Worm (Caenorhabditis elegans) whole organism, late embryonic: ENCODE results near the gene str-111.

Source experiments
- C08G9.2 ChIP-seq: sonication (generic microtip); optimal IDR thresholded peaks from 2 replicates; lab custom pipeline; 2016; ENCODE audit warnings: mild to moderate bottlenecking, missing genetic modification characterization, moderate library complexity, missing compliant biosample characterization
- C38D4.7 ChIP-seq: fragments of 200-800 bp; sonication (Bioruptor generic); optimal IDR thresholded peaks from 2 replicates; lab custom pipeline; 2018; ENCODE audit warnings: mild to moderate bottlenecking, missing genetic modification characterization, moderate library complexity, missing compliant biosample characterization
- F13H6.1 ChIP-seq: sonication (generic microtip); optimal IDR thresholded peaks from 2 replicates; lab custom pipeline; 2016; ENCODE audit warnings: missing genetic modification characterization, missing compliant biosample characterization
- K02D7.2 ChIP-seq: sonication (generic microtip); optimal IDR thresholded peaks from 2 replicates; lab custom pipeline; 2017; ENCODE audit warnings: mild to moderate bottlenecking, missing genetic modification characterization, missing compliant biosample characterization
- T23F11.4 ChIP-seq: fragments of 200-800 bp; sonication (Bioruptor generic); optimal IDR thresholded peaks from 2 replicates; lab custom pipeline; 2018; ENCODE audit warnings: mild to moderate bottlenecking, missing genetic modification characterization, missing compliant biosample characterization
- ama-1 ChIP-seq: fragments of 150-350 bp; optimal IDR thresholded peaks from 2 replicates; lab custom pipeline; 2014
- ceh-19 ChIP-seq: fragments of 200-800 bp; sonication (Bioruptor generic); optimal IDR thresholded peaks from 2 replicates; lab custom pipeline; 2018; ENCODE audit warnings: mild to moderate bottlenecking, missing genetic modification characterization, missing compliant biosample characterization
- ceh-2 ChIP-seq: sonication (generic microtip); optimal IDR thresholded peaks from 2 replicates; lab custom pipeline; 2016; ENCODE audit warnings: missing genotype, missing genetic modification characterization, missing compliant biosample characterization
- ceh-22 ChIP-seq: sonication (generic microtip); optimal IDR thresholded peaks from 2 replicates; lab custom pipeline; 2017; ENCODE audit warnings: missing biosample characterization, missing genetic modification characterization
- ceh-30 ChIP-seq: fragments of 150-350 bp; optimal IDR thresholded peaks from 2 replicates; lab custom pipeline; 2014; ENCODE audit warnings: missing biosample characterization, missing genetic modification characterization
- ceh-31 ChIP-seq: sonication (generic microtip); optimal IDR thresholded peaks from 2 replicates; lab custom pipeline; 2016; ENCODE audit warnings: missing genetic modification characterization, missing compliant biosample characterization
- ceh-34 ChIP-seq: sonication (generic microtip); optimal IDR thresholded peaks from 2 replicates; lab custom pipeline; 2016; ENCODE audit warnings: mild to moderate bottlenecking, missing genetic modification characterization, missing compliant biosample characterization
- ceh-48 ChIP-seq: sonication (generic microtip); optimal IDR thresholded peaks from 2 replicates; lab custom pipeline; 2016; ENCODE audit warnings: missing genetic modification characterization, inconsistent platforms, missing compliant biosample characterization
- ceh-6 ChIP-seq: fragments of 200-800 bp; sonication (Bioruptor generic); optimal IDR thresholded peaks from 2 replicates; lab custom pipeline; 2018; ENCODE audit warnings: mild to moderate bottlenecking, missing genetic modification characterization, missing compliant biosample characterization
- ceh-9 ChIP-seq: sonication (generic microtip); optimal IDR thresholded peaks from 2 replicates; lab custom pipeline; 2016; ENCODE audit warnings: mild to moderate bottlenecking, missing genetic modification characterization, inconsistent platforms, missing compliant biosample characterization
- che-1 ChIP-seq: sonication (generic microtip); optimal IDR thresholded peaks from 2 replicates; lab custom pipeline; 2016; ENCODE audit warnings: mild to moderate bottlenecking, missing genetic modification characterization, missing compliant biosample characterization
- dve-1 ChIP-seq: sonication (generic microtip); optimal IDR thresholded peaks from 2 replicates; lab custom pipeline; 2017; ENCODE audit warnings: antibody characterized with exemption, mild to moderate bottlenecking, missing genetic modification characterization, missing compliant biosample characterization
- elt-4 ChIP-seq: sonication (generic microtip); optimal IDR thresholded peaks from 2 replicates; lab custom pipeline; 2016; ENCODE audit warnings: missing genetic modification characterization, missing compliant biosample characterization
- gmeb-2 ChIP-seq: sonication (generic microtip); optimal IDR thresholded peaks from 2 replicates; lab custom pipeline; 2016; ENCODE audit warnings: missing genetic modification characterization, inconsistent platforms, missing compliant biosample characterization
- hlh-13 ChIP-seq: fragments of 200-800 bp; sonication (Bioruptor generic); optimal IDR thresholded peaks from 2 replicates; lab custom pipeline; 2018; ENCODE audit warnings: mild to moderate bottlenecking, missing genetic modification characterization, missing compliant biosample characterization
- hlh-30 ChIP-seq: sonication (generic microtip); optimal IDR thresholded peaks from 2 replicates; lab custom pipeline; 2017; ENCODE audit warnings: antibody characterized with exemption, missing genetic modification characterization, missing compliant biosample characterization; ENCODE audit not compliant: insufficient read depth
- lim-6 ChIP-seq: sonication (generic microtip); optimal IDR thresholded peaks from 2 replicates; lab custom pipeline; 2016; ENCODE audit warnings: missing genetic modification characterization, missing compliant biosample characterization
- lin-11 ChIP-seq: fragments of 200-800 bp; sonication (Bioruptor generic); optimal IDR thresholded peaks from 2 replicates; lab custom pipeline; 2018; ENCODE audit warnings: mild to moderate bottlenecking, missing genetic modification characterization, missing compliant biosample characterization
- mec-3 ChIP-seq: sonication (generic microtip); optimal IDR thresholded peaks from 2 replicates; lab custom pipeline; 2016; ENCODE audit warnings: borderline replicate concordance, missing genetic modification characterization, missing compliant biosample characterization
- nhr-232 ChIP-seq: sonication (generic microtip); optimal IDR thresholded peaks from 2 replicates; lab custom pipeline; 2016; ENCODE audit warnings: missing genetic modification characterization, missing compliant biosample characterization
- npax-4 ChIP-seq: sonication (generic microtip); optimal IDR thresholded peaks from 2 replicates; lab custom pipeline; 2016; ENCODE audit warnings: missing genetic modification characterization, missing compliant biosample characterization
- odd-2 ChIP-seq: sonication (generic microtip); optimal IDR thresholded peaks from 2 replicates; lab custom pipeline; 2017; ENCODE audit warnings: antibody characterized with exemption, mild to moderate bottlenecking, missing genetic modification characterization, missing compliant biosample characterization
- pat-9 ChIP-seq: fragments of 200-800 bp; sonication (Bioruptor generic); optimal IDR thresholded peaks from 2 replicates; lab custom pipeline; 2018; ENCODE audit warnings: mild to moderate bottlenecking, missing genetic modification characterization, moderate library complexity, missing compliant biosample characterization
- pax-1 ChIP-seq: fragments of 150-350 bp; optimal IDR thresholded peaks from 2 replicates; lab custom pipeline; 2014; ENCODE audit warnings: missing biosample characterization, missing genetic modification characterization
- pha-2 ChIP-seq: sonication (generic microtip); optimal IDR thresholded peaks from 2 replicates; lab custom pipeline; 2017; ENCODE audit warnings: mild to moderate bottlenecking, missing genetic modification characterization, missing compliant biosample characterization
- pha-4 ChIP-seq: fragments of 150-350 bp; optimal IDR thresholded peaks from 2 replicates; lab custom pipeline; 2018; ENCODE audit warnings: missing biosample characterization, missing genetic modification reagents, missing genetic modification characterization
- pqm-1 ChIP-seq: sonication (generic microtip); optimal IDR thresholded peaks from 2 replicates; lab custom pipeline; 2016; ENCODE audit warnings: missing genetic modification characterization, missing compliant biosample characterization
- sox-2 ChIP-seq: fragments of 200-800 bp; sonication (Bioruptor generic); IDR thresholded peaks from 2 replicates; pipeline ENCODE4 v1.3.6; 2022; ENCODE audit warnings: missing genetic modification reagents, missing genetic modification characterization, missing compliant biosample characterization
- tbx-7 ChIP-seq: sonication (generic microtip); optimal IDR thresholded peaks from 2 replicates; lab custom pipeline; 2016; ENCODE audit warnings: missing genotype, missing genetic modification characterization, missing compliant biosample characterization
- unc-42 ChIP-seq: sonication (generic microtip); optimal IDR thresholded peaks from 2 replicates; lab custom pipeline; 2016; ENCODE audit warnings: missing genotype, missing genetic modification characterization, missing compliant biosample characterization
- unc-86 ChIP-seq: sonication (generic microtip); optimal IDR thresholded peaks from 2 replicates; lab custom pipeline; 2016; ENCODE audit warnings: missing genetic modification characterization, missing compliant biosample characterization
- zip-5 ChIP-seq: sonication (generic microtip); optimal IDR thresholded peaks from 2 replicates; lab custom pipeline; 2016; ENCODE audit warnings: missing genetic modification characterization, missing compliant biosample characterization

The str-111 gene

ce11 chrV:16210257-16211002 is 41.5 kb upstream of the str-111 start, which contains the start of gene F11A5.16:
Gene F11A5.16, plus strand, starts transcription at chrV:16210952.
- no peak for TF ChIP-seq ceh-48
- no peak for TF ChIP-seq npax-4 (tag; lab: Kevin White, UChicago)
- TF ChIP-seq F13H6.1, result no peak
- no peak for TF ChIP-seq pax-1 (tag; lab: Kevin White, UChicago)
- TF ChIP-seq elt-4 (tag; lab: Kevin White, UChicago), result no peak
- no peak for TF ChIP-seq zip-5
- TF ChIP-seq hlh-13 (GFP tag; lab: Kevin White, UChicago), result no peak
- TF ChIP-seq ceh-2 (tag; lab: Kevin White, UChicago), result no peak
- TF ChIP-seq ceh-6 (GFP tag; lab: Kevin White, UChicago), result no peak
- TF ChIP-seq ceh-22 (tag; lab: Kevin White, UChicago), result no peak
- TF ChIP-seq pha-4 (tag; lab: Kevin White, UChicago), result no peak

- TF ChIP-seq unc-42 (tag; lab: Kevin White, UChicago) (no peak), zip-5 (no peak), pha-4 (tag; lab: Kevin White, UChicago) (no peak), lim-6 (tag; lab: Kevin White, UChicago) (no peak), ama-1 (lab: Kevin White, UChicago) (no peak), ceh-19 (GFP tag; lab: Kevin White, UChicago) (no peak), dve-1 (tag; lab: Kevin White, UChicago) (no peak), sox-2 (no peak), T23F11.4 (GFP tag; lab: Kevin White, UChicago) (no peak), pqm-1 (tag; lab: Kevin White, UChicago) (no peak), C08G9.2 (no peak), C38D4.7 (GFP tag; lab: Kevin White, UChicago) (no peak)
These were observed 40.9 kb upstream of the str-111 start, which contains the start of gene oac-15 for ce11 chrV:16209837-16210236. Gene oac-15, minus strand, starts transcription at chrV:16209937.

- no peak for TF ChIP-seq pha-2
- no peak for TF ChIP-seq ceh-34
- no peak for TF ChIP-seq dve-1 (tag; lab: Kevin White, UChicago)
These were observed 36.0 kb upstream of the str-111 start, which contains the start of gene irld-26 for ce11 chrV:16204888-16205287. Gene irld-26, plus strand, starts transcription at chrV:16205188.

- TF ChIP-seq mec-3, result no peak
- no peak for TF ChIP-seq ceh-31 (tag; lab: Kevin White, UChicago)
- no peak for TF ChIP-seq gmeb-2 (tag; lab: Kevin White, UChicago)
- TF ChIP-seq ceh-30 (tag; lab: Kevin White, UChicago), result no peak
- TF ChIP-seq unc-86 (tag; lab: Kevin White, UChicago), result no peak
- no peak for TF ChIP-seq che-1 (tag; lab: Kevin White, UChicago)
- no peak for TF ChIP-seq lin-11 (tag; lab: Kevin White, UChicago)
- TF ChIP-seq ceh-9 (tag; lab: Kevin White, UChicago), result no peak
- TF ChIP-seq dve-1 (tag; lab: Kevin White, UChicago), result no peak
- TF ChIP-seq nhr-232 (tag; lab: Kevin White, UChicago), result no peak
- TF ChIP-seq hlh-30 (tag; lab: Kevin White, UChicago), result no peak
- TF ChIP-seq odd-2, result no peak
- TF ChIP-seq pha-4 (tag; lab: Kevin White, UChicago), result no peak
- TF ChIP-seq, all 69 proteins: peak for 0
These were observed 33.7 kb upstream of the str-111 start, which contains the start of gene F11A5.18 for ce11 chrV:16202618-16203017. Gene F11A5.18, plus strand, starts transcription at chrV:16202918.

ce11 chrV:16201730-16202129 is 32.8 kb upstream of the str-111 start, which contains the start of gene F11A5.17:
Gene F11A5.17, plus strand, starts transcription at chrV:16202030.
- no peak for TF ChIP-seq tbx-7 (tag; lab: Kevin White, UChicago)
- no peak for TF ChIP-seq odd-2
- TF ChIP-seq ceh-34, result no peak
- no peak for TF ChIP-seq ceh-31 (tag; lab: Kevin White, UChicago)
- no peak for TF ChIP-seq lin-11 (tag; lab: Kevin White, UChicago)
- no peak for TF ChIP-seq pqm-1 (tag; lab: Kevin White, UChicago)
- TF ChIP-seq K02D7.2 (tag; lab: Kevin White, UChicago), result no peak
- TF ChIP-seq ceh-2 (tag; lab: Kevin White, UChicago), result no peak
- TF ChIP-seq pat-9 (tag; lab: Kevin White, UChicago), result no peak
- TF ChIP-seq ceh-48, result no peak
- no peak for TF ChIP-seq C08G9.2
- TF ChIP-seq T23F11.4 (GFP tag; lab: Kevin White, UChicago), result no peak
- TF ChIP-seq elt-4 (tag; lab: Kevin White, UChicago), result no peak
- TF ChIP-seq, all 69 proteins: peak for 0
